Fruit fly (Drosophila melanogaster): Measurements from ENCODE around the gene CG7950.

Gene CG7950

dm6 chr3R:30102806-30103619 is 46.4 kb downstream of the CG7950 start (continued):
- no peak for TF ChIP-seq Hsf (GFP tag; optimal IDR thresholded peaks at IDR 0.05)
- no peak for TF ChIP-seq CG14667 (GFP tag; IDR thresholded peaks at IDR 0.05)
- no peak for TF ChIP-seq NfI (GFP tag; optimal IDR thresholded peaks at IDR 0.05)
- TF ChIP-seq zen (tag; optimal IDR thresholded peaks at IDR 0.05): no peak
- no peak for TF ChIP-seq gsb (GFP tag; IDR thresholded peaks at IDR 0.05)
- TF ChIP-seq cato (GFP tag; optimal IDR thresholded peaks at IDR 0.05; ENCODE audit: borderline replicate concordance): no peak
- TF ChIP-seq ash1 (GFP tag; optimal IDR thresholded peaks at IDR 0.05): no peak
- peak; percentile 2 for TF ChIP-seq CG9437 (GFP tag; optimal IDR thresholded peaks at IDR 0.05)
- peak; percentile 78 for TF ChIP-seq exex (tag; optimal IDR thresholded peaks at IDR 0.05)
- no peak for TF ChIP-seq CG8281 (tag; optimal IDR thresholded peaks at IDR 0.05)
- TF ChIP-seq CG6791 (GFP tag; IDR thresholded peaks at IDR 0.05; ENCODE audit: partially characterized antibody): no peak
- TF ChIP-seq dati (GFP tag; IDR thresholded peaks at IDR 0.05): no peak
- no peak for TF ChIP-seq zen2 (GFP tag; IDR thresholded peaks at IDR 0.05; ENCODE audit: partially characterized antibody)
- no peak for TF ChIP-seq gce (GFP tag; IDR thresholded peaks at IDR 0.05)
- no peak for TF ChIP-seq usp (GFP tag; optimal IDR thresholded peaks at IDR 0.05)
- no peak for TF ChIP-seq CG11504 (tag; optimal IDR thresholded peaks at IDR 0.05)
- TF ChIP-seq emc (GFP tag; optimal IDR thresholded peaks at IDR 0.05): no peak
- TF ChIP-seq CG11247 (GFP tag; IDR thresholded peaks at IDR 0.05): no peak
- TF ChIP-seq scrt (GFP tag; optimal IDR thresholded peaks at IDR 0.05): no peak
- no peak for TF ChIP-seq ranshi (GFP tag; IDR thresholded peaks at IDR 0.05)
- TF ChIP-seq CG15011 (GFP tag; optimal IDR thresholded peaks at IDR 0.05): no peak
- TF ChIP-seq CG17361 (GFP tag; IDR thresholded peaks at IDR 0.05): no peak
- no peak for TF ChIP-seq CG12155 (GFP tag; optimal IDR thresholded peaks at IDR 0.05)
- TF ChIP-seq ewg (GFP tag; optimal IDR thresholded peaks at IDR 0.05): no peak
- no peak for TF ChIP-seq kni (GFP tag; optimal IDR thresholded peaks at IDR 0.05)
- no peak for TF ChIP-seq HLH3B (GFP tag; IDR thresholded peaks at IDR 0.05)
- no peak for TF ChIP-seq zfh2 (GFP tag; optimal IDR thresholded peaks at IDR 0.05)
- TF ChIP-seq dpn (GFP tag; optimal IDR thresholded peaks at IDR 0.05): no peak
- TF ChIP-seq fd64A (GFP tag; optimal IDR thresholded peaks at IDR 0.05): no peak
- TF ChIP-seq CG1233 (GFP tag; optimal IDR thresholded peaks at IDR 0.05): peak; percentile 0
- peak; percentile 71 for TF ChIP-seq CG10366 (GFP tag; IDR thresholded peaks at IDR 0.05)
- no peak for TF ChIP-seq CG17385 (GFP tag; optimal IDR thresholded peaks at IDR 0.05)
- TF ChIP-seq nerfin-1 (tag; optimal IDR thresholded peaks at IDR 0.05): no peak
- TF ChIP-seq CG3281 (GFP tag; optimal IDR thresholded peaks at IDR 0.05): no peak
- peak; percentile 12 for TF ChIP-seq caup (GFP tag; optimal IDR thresholded peaks at IDR 0.05; ENCODE audit: severe bottlenecking)
- no peak for TF ChIP-seq CG14710 (tag; optimal IDR thresholded peaks at IDR 0.05)
- no peak for TF ChIP-seq tap (tag; optimal IDR thresholded peaks at IDR 0.05)
- no peak for TF ChIP-seq Tbp (GFP tag; optimal IDR thresholded peaks at IDR 0.05)
- no peak for TF ChIP-seq C15 (GFP tag; IDR thresholded peaks at IDR 0.05)
- no peak for TF ChIP-seq CHES-1-like (GFP tag; optimal IDR thresholded peaks at IDR 0.05)
- no peak for TF ChIP-seq D19B (GFP tag; optimal IDR thresholded peaks at IDR 0.05)
- no peak for TF ChIP-seq CG8359 (GFP tag; optimal IDR thresholded peaks at IDR 0.05; ENCODE audit: borderline replicate concordance)
- no peak for TF ChIP-seq dan (GFP tag; IDR thresholded peaks at IDR 0.05)
- no peak for TF ChIP-seq CG2712 (tag; optimal IDR thresholded peaks at IDR 0.05)
- no peak for TF ChIP-seq hb (GFP tag; IDR thresholded peaks at IDR 0.05; ENCODE audit: partially characterized antibody)
- no peak for TF ChIP-seq Fer3 (tag; optimal IDR thresholded peaks at IDR 0.05)
- TF ChIP-seq Poxn (GFP tag; IDR thresholded peaks at IDR 0.05): no peak
- TF ChIP-seq CG10565 (GFP tag; optimal IDR thresholded peaks at IDR 0.05): no peak
- TF ChIP-seq CG6813 (GFP tag; optimal IDR thresholded peaks at IDR 0.05): peak; percentile 18
